Fruit fly (Drosophila melanogaster) whole organism, prepupa: ENCODE measurements around the gene Bulli.

Experiments
- CG11762 ChIP-seq: fragments of 200-800 bp; sonication (Bioruptor generic); optimal IDR thresholded peaks from 3 replicates; lab custom pipeline; 2016; ENCODE audit warnings: missing biosample characterization, missing genetic modification characterization; ENCODE audit not compliant: insufficient read depth
- CG1621 ChIP-seq: fragments of 200-800 bp; sonication (Bioruptor generic); optimal IDR thresholded peaks from 3 replicates; lab custom pipeline; 2018; ENCODE audit warnings: missing biosample characterization, mild to moderate bottlenecking, missing genetic modification characterization
- CG34406 ChIP-seq: fragments of 200-800 bp; sonication (Bioruptor generic); optimal IDR thresholded peaks from 3 replicates; lab custom pipeline; 2016; ENCODE audit warnings: missing biosample characterization, missing genetic modification characterization
- CG6808 ChIP-seq: fragments of 200-800 bp; sonication (Bioruptor generic); optimal IDR thresholded peaks from 3 replicates; lab custom pipeline; 2017; ENCODE audit warnings: missing biosample characterization, missing genetic modification characterization, mild to moderate bottlenecking, moderate library complexity, missing genetic modification reagents
- CG7368 ChIP-seq: fragments of 200-800 bp; sonication (Bioruptor generic); optimal IDR thresholded peaks from 3 replicates; lab custom pipeline; 2016; ENCODE audit warnings: missing biosample characterization, missing genetic modification characterization
- Eip75B ChIP-seq: fragments of 200-800 bp; sonication (Bioruptor generic); optimal IDR thresholded peaks from 3 replicates; lab custom pipeline; 2016; ENCODE audit warnings: missing biosample characterization, missing genetic modification characterization
- Eip93F ChIP-seq: fragments of 200-800 bp; sonication (Bioruptor generic); optimal IDR thresholded peaks from 2 replicates; lab custom pipeline; 2016; ENCODE audit warnings: missing biosample characterization, mild to moderate bottlenecking, missing genetic modification characterization
- Hr39 ChIP-seq: fragments of 200-800 bp; sonication (Bioruptor generic); optimal IDR thresholded peaks from 2 replicates; lab custom pipeline; 2016; ENCODE audit warnings: missing biosample characterization, missing genetic modification characterization
- OdsH ChIP-seq: fragments of 200-800 bp; sonication (Bioruptor generic); optimal IDR thresholded peaks from 3 replicates; lab custom pipeline; 2016; ENCODE audit warnings: missing biosample characterization, missing genetic modification characterization
- cyc ChIP-seq: fragments of 200-800 bp; sonication (Bioruptor generic); optimal IDR thresholded peaks from 3 replicates; lab custom pipeline; 2016; ENCODE audit warnings: missing biosample characterization, missing genetic modification characterization
- spab ChIP-seq: fragments of 200-800 bp; sonication (Bioruptor generic); optimal IDR thresholded peaks from 2 replicates; lab custom pipeline; 2017; ENCODE audit warnings: missing biosample characterization, mild to moderate bottlenecking, missing genetic modification characterization, missing genetic modification reagents

dm6 chr3L:6512284-6512683 lies 23.8 kb downstream of the Bulli start:
- TF ChIP-seq cyc (GFP tag; lab: Kevin White, UChicago) = no peak
- TF ChIP-seq spab (GFP tag; lab: Kevin White, UChicago) = no peak
- no peak for TF ChIP-seq OdsH (GFP tag; lab: Kevin White, UChicago)
- no peak for TF ChIP-seq CG11762 (GFP tag; lab: Kevin White, UChicago)
- TF ChIP-seq Eip75B (GFP tag; lab: Kevin White, UChicago) = no peak
- TF ChIP-seq CG6808 (GFP tag; lab: Kevin White, UChicago) = no peak
- TF ChIP-seq Hr39 (GFP tag; lab: Kevin White, UChicago) = no peak
- TF ChIP-seq CG34406 (GFP tag; lab: Kevin White, UChicago) = no peak
- no peak for TF ChIP-seq Eip93F (GFP tag; lab: Kevin White, UChicago)
- TF ChIP-seq CG1621 (tag; lab: Kevin White, UChicago) = no peak
- TF ChIP-seq CG7368 = no peak
